Fruit fly (Drosophila melanogaster): ENCODE data around the gene CG9133.

DNA sequence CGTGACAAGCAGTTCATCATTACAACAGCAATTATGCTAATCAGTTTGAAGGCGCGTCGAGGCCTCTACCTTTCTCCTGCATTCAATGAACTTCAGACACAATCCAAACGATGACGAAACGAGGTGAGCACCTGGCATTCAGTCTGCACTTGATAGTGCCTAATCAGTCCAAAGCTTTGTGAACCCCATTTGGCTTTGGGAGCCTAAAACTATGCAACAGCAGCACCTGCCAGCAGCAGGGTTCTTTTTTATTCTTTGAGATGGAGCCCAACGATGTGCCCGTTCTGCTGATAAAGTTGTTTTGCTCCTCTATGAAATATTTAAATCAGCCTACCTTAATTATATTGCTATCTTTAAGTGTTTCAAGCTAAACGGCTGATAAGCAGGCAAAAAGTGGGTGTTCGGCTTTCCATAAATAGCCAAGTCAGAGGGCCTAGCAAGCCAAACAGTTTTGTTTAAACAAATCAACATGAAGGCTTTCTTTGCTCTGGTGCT, 24.5 kb upstream of the CG9133 start, which contains the start of gene LysS:
- TF ChIP-seq CG12768 (GFP tag; optimal IDR thresholded peaks at IDR 0.05) (no peak), Clk (GFP tag; optimal IDR thresholded peaks at IDR 0.05) (no peak), CG11617 (GFP tag; optimal IDR thresholded peaks at IDR 0.05) (no peak), bab1 (GFP tag; optimal IDR thresholded peaks at IDR 0.05) (no peak), ovo (GFP tag; optimal IDR thresholded peaks at IDR 0.05) (no peak), cic (GFP tag; optimal IDR thresholded peaks at IDR 0.05) (no peak), kay (GFP tag; ENCODE audit: borderline replicate concordance) (no peak), CG1620 (GFP tag; optimal IDR thresholded peaks at IDR 0.05) (no peak), Hr96 (GFP tag; optimal IDR thresholded peaks at IDR 0.05) (no peak), CG7101 (tag; optimal IDR thresholded peaks at IDR 0.05) (no peak), CG14711 (tag; optimal IDR thresholded peaks at IDR 0.05) (no peak), CG5204 (GFP tag; optimal IDR thresholded peaks at IDR 0.05) (no peak), Mnt (GFP tag; optimal IDR thresholded peaks at IDR 0.05) (no peak), pad (GFP tag; optimal IDR thresholded peaks at IDR 0.05) (no peak)
